Fruit fly (Drosophila melanogaster) whole organism, prepupa: Measurements from ENCODE around the gene Gyc76C.

Experiments
- Blimp-1 ChIP-seq: fragments of 200-800 bp; sonication (Bioruptor generic); optimal IDR thresholded peaks from 3 replicates; lab custom pipeline; 2017; ENCODE audit warnings: missing biosample characterization, missing genetic modification characterization, mild to moderate bottlenecking, moderate library complexity, missing genetic modification reagents
- CG10631 ChIP-seq: fragments of 200-800 bp; sonication (Bioruptor generic); optimal IDR thresholded peaks from 2 replicates; lab custom pipeline; 2016; ENCODE audit warnings: missing biosample characterization, missing genetic modification characterization
- CG11294 ChIP-seq: fragments of 200-800 bp; sonication (Bioruptor generic); IDR thresholded peaks from 2 replicates; pipeline ENCODE4 v1.3.6; 2022; ENCODE audit warnings: missing biosample characterization, missing genetic modification characterization
- CG11762 ChIP-seq: fragments of 200-800 bp; sonication (Bioruptor generic); optimal IDR thresholded peaks from 3 replicates; lab custom pipeline; 2016; ENCODE audit warnings: missing biosample characterization, missing genetic modification characterization; ENCODE audit not compliant: insufficient read depth
- CG11902 ChIP-seq: fragments of 200-800 bp; sonication (Bioruptor generic); optimal IDR thresholded peaks from 3 replicates; lab custom pipeline; 2016; ENCODE audit warnings: missing biosample characterization, missing genetic modification characterization
- CG15336 ChIP-seq: fragments of 200-800 bp; sonication (Bioruptor generic); IDR thresholded peaks from 2 replicates; pipeline ENCODE4 v1.3.6; 2022; ENCODE audit warnings: missing biosample characterization, missing genetic modification characterization
- CG1621 ChIP-seq: fragments of 200-800 bp; sonication (Bioruptor generic); optimal IDR thresholded peaks from 3 replicates; lab custom pipeline; 2018; ENCODE audit warnings: missing biosample characterization, mild to moderate bottlenecking, missing genetic modification characterization
- CG16779 ChIP-seq: fragments of 200-800 bp; sonication (Bioruptor generic); optimal IDR thresholded peaks from 3 replicates; lab custom pipeline; 2017; ENCODE audit warnings: missing biosample characterization, mild to moderate bottlenecking, missing genetic modification characterization
- CG3032 ChIP-seq: fragments of 200-800 bp; optimal IDR thresholded peaks from 2 replicates; lab custom pipeline; 2019; ENCODE audit warnings: missing biosample characterization, mild to moderate bottlenecking, missing genetic modification characterization, moderate library complexity
- CG34406 ChIP-seq: fragments of 200-800 bp; sonication (Bioruptor generic); optimal IDR thresholded peaks from 3 replicates; lab custom pipeline; 2016; ENCODE audit warnings: missing biosample characterization, missing genetic modification characterization
- CG3919 ChIP-seq: fragments of 200-800 bp; sonication (Bioruptor generic); optimal IDR thresholded peaks from 3 replicates; lab custom pipeline; 2016; ENCODE audit warnings: missing biosample characterization, missing genetic modification characterization
- CG6163 ChIP-seq: fragments of 200-800 bp; sonication (Bioruptor generic); IDR thresholded peaks from 3 replicates; pipeline ENCODE4 v1.3.6; 2022; ENCODE audit warnings: missing biosample characterization, missing genetic modification characterization
- CG6276 ChIP-seq: fragments of 200-800 bp; sonication (Bioruptor generic); optimal IDR thresholded peaks from 2 replicates; lab custom pipeline; 2017; ENCODE audit warnings: missing biosample characterization, mild to moderate bottlenecking, missing genetic modification characterization
- CG6792 ChIP-seq: fragments of 200-800 bp; sonication (Bioruptor generic); optimal IDR thresholded peaks from 3 replicates; lab custom pipeline; 2016; ENCODE audit warnings: missing biosample characterization, missing genetic modification characterization
- CG6808 ChIP-seq: fragments of 200-800 bp; sonication (Bioruptor generic); optimal IDR thresholded peaks from 3 replicates; lab custom pipeline; 2017; ENCODE audit warnings: missing biosample characterization, missing genetic modification characterization, mild to moderate bottlenecking, moderate library complexity, missing genetic modification reagents
- CG6854 ChIP-seq: fragments of 200-800 bp; sonication (Bioruptor generic); optimal IDR thresholded peaks from 2 replicates; lab custom pipeline; 2017; ENCODE audit warnings: missing biosample characterization, mild to moderate bottlenecking, missing genetic modification characterization
- CG8119 ChIP-seq: fragments of 200-800 bp; sonication (Bioruptor generic); IDR thresholded peaks from 3 replicates; pipeline ENCODE4 v1.3.6; 2022; ENCODE audit warnings: missing biosample characterization, missing genetic modification characterization
- CG8632 ChIP-seq: fragments of 200-800 bp; sonication (Bioruptor generic); optimal IDR thresholded peaks from 3 replicates; lab custom pipeline; 2016; ENCODE audit warnings: missing biosample characterization, missing genetic modification characterization
- CG9139 ChIP-seq: fragments of 200-800 bp; sonication (Bioruptor generic); optimal IDR thresholded peaks from 3 replicates; lab custom pipeline; 2017; ENCODE audit warnings: missing biosample characterization, mild to moderate bottlenecking, missing genetic modification characterization
- Eip78C ChIP-seq: fragments of 200-800 bp; sonication (Bioruptor generic); peaks from one replicate; lab custom pipeline; 2016; ENCODE audit warnings: missing biosample characterization, missing genetic modification characterization
- Ets21C ChIP-seq: fragments of 200-800 bp; sonication (Bioruptor generic); optimal IDR thresholded peaks from 3 replicates; lab custom pipeline; 2016; ENCODE audit warnings: missing biosample characterization, missing genetic modification characterization
- Lpt ChIP-seq: fragments of 200-800 bp; sonication (Bioruptor generic); optimal IDR thresholded peaks from 3 replicates; lab custom pipeline; 2016; ENCODE audit warnings: missing biosample characterization, missing genetic modification characterization
- Smox ChIP-seq: fragments of 200-800 bp; sonication (Bioruptor generic); optimal IDR thresholded peaks from 3 replicates; lab custom pipeline; 2016; ENCODE audit warnings: missing biosample characterization, missing genetic modification characterization
- Sox102F ChIP-seq: fragments of 200-800 bp; sonication (Bioruptor generic); optimal IDR thresholded peaks from 2 replicates; lab custom pipeline; 2016; ENCODE audit warnings: missing biosample characterization, mild to moderate bottlenecking, missing genetic modification characterization
- Sox15 ChIP-seq: fragments of 200-800 bp; sonication (Bioruptor generic); optimal IDR thresholded peaks from 3 replicates; lab custom pipeline; 2016; ENCODE audit warnings: missing biosample characterization, missing genetic modification characterization
- acj6 ChIP-seq: fragments of 200-800 bp; sonication (Bioruptor generic); optimal IDR thresholded peaks from 3 replicates; lab custom pipeline; 2016; ENCODE audit warnings: missing biosample characterization, missing genetic modification characterization
- dsx ChIP-seq: fragments of 200-800 bp; optimal IDR thresholded peaks from 3 replicates; lab custom pipeline; 2019; ENCODE audit warnings: missing biosample characterization, mild to moderate bottlenecking, missing genetic modification characterization, moderate library complexity; ENCODE audit not compliant: poor library complexity, severe bottlenecking
- eg ChIP-seq: fragments of 200-800 bp; sonication (Bioruptor generic); IDR thresholded peaks from 3 replicates; pipeline ENCODE4 v1.3.6; 2022; ENCODE audit warnings: missing biosample characterization, missing genetic modification characterization
- esn ChIP-seq: fragments of 200-800 bp; sonication (Bioruptor generic); optimal IDR thresholded peaks from 2 replicates; lab custom pipeline; 2016; ENCODE audit warnings: missing biosample characterization, mild to moderate bottlenecking, missing genetic modification characterization, moderate library complexity
- fkh ChIP-seq: fragments of 200-800 bp; sonication (Bioruptor generic); optimal IDR thresholded peaks from 3 replicates; lab custom pipeline; 2017; ENCODE audit warnings: missing biosample characterization, mild to moderate bottlenecking, missing genetic modification characterization, moderate library complexity
- net ChIP-seq: fragments of 200-800 bp; sonication (Bioruptor generic); optimal IDR thresholded peaks from 3 replicates; lab custom pipeline; 2016; ENCODE audit warnings: missing biosample characterization, missing genetic modification characterization
- pdm3 ChIP-seq: fragments of 200-800 bp; sonication (Bioruptor generic); optimal IDR thresholded peaks from 3 replicates; lab custom pipeline; 2016; ENCODE audit warnings: missing biosample characterization, missing genetic modification characterization
- salr ChIP-seq, 2 experiments: fragments of 200-800 bp; sonication (Bioruptor generic); optimal IDR thresholded peaks; 3 replicates each; lab custom pipeline; 2016 to 2018; ENCODE audit warnings: missing biosample characterization in 2 of 2, missing genetic modification characterization in 2 of 2, mild to moderate bottlenecking in 1 of 2
- spab ChIP-seq: fragments of 200-800 bp; sonication (Bioruptor generic); optimal IDR thresholded peaks from 2 replicates; lab custom pipeline; 2017; ENCODE audit warnings: missing biosample characterization, mild to moderate bottlenecking, missing genetic modification characterization, missing genetic modification reagents
- ss ChIP-seq, 2 experiments: fragments of 200-800 bp; sonication (Bioruptor generic); optimal IDR thresholded peaks; 2 replicates in 1 of 2; 3 replicates in 1 of 2; lab custom pipeline; 2017 to 2018; ENCODE audit warnings: mild to moderate bottlenecking in 2 of 2, missing biosample characterization in 2 of 2, missing genetic modification characterization in 2 of 2, moderate library complexity in 1 of 2
- svp ChIP-seq: fragments of 200-800 bp; sonication (Bioruptor generic); peaks from one replicate; lab custom pipeline; 2016; ENCODE audit warnings: missing biosample characterization, missing genetic modification characterization
- topi ChIP-seq: fragments of 200-800 bp; sonication (Bioruptor generic); optimal IDR thresholded peaks from 3 replicates; lab custom pipeline; 2016; ENCODE audit warnings: missing biosample characterization, missing genetic modification characterization
- vri ChIP-seq: fragments of 200-800 bp; sonication (Bioruptor generic); optimal IDR thresholded peaks from 3 replicates; lab custom pipeline; 2016; ENCODE audit warnings: missing biosample characterization, mild to moderate bottlenecking, missing genetic modification characterization

The Gyc76C gene

dm6 chr3L:19792717-19793437, 492 bp downstream of the Gyc76C start (continued):
- no peak for TF ChIP-seq CG10631
- TF ChIP-seq CG34406 (GFP tag; lab: Kevin White, UChicago): no peak
- TF ChIP-seq CG3919 (GFP tag; lab: Kevin White, UChicago): no peak
- TF ChIP-seq salr (GFP tag; optimal IDR thresholded peaks at IDR 0.05; lab: Kevin White, UChicago): peak in 1 of 2 experiments; percentile 24
- no peak for TF ChIP-seq acj6
- TF ChIP-seq Sox15 (GFP tag; lab: Kevin White, UChicago): no peak
- no peak for TF ChIP-seq topi
- TF ChIP-seq Eip78C (GFP tag; lab: Kevin White, UChicago): no peak
- TF ChIP-seq spab (GFP tag; lab: Kevin White, UChicago): peak; percentile 21
- no peak for TF ChIP-seq esn (GFP tag; lab: Kevin White, UChicago)
- TF ChIP-seq CG6854: no peak
- no peak for TF ChIP-seq CG3032
- TF ChIP-seq CG16779 (tag; lab: Kevin White, UChicago): peak; percentile 32
- no peak for TF ChIP-seq CG6792 (GFP tag; lab: Kevin White, UChicago)
- TF ChIP-seq Blimp-1 (GFP tag; lab: Kevin White, UChicago): no peak
- peak; percentile 81 for TF ChIP-seq CG8119
- TF ChIP-seq vri: no peak
- TF ChIP-seq Ets21C (GFP tag; lab: Kevin White, UChicago): no peak

- 0 out of 3 replicates have a peak, but pooled peaks have one; percentile 19 for TF ChIP-seq CG8119
- TF ChIP-seq dsx (GFP tag; lab: Kevin White, UChicago): peak; percentile 24
- TF ChIP-seq acj6: no peak
- peak in 1 of 2 experiments; percentile 10 for TF ChIP-seq ss (GFP tag; optimal IDR thresholded peaks at IDR 0.05; lab: Kevin White, UChicago)
- TF ChIP-seq salr (GFP tag; optimal IDR thresholded peaks at IDR 0.05; lab: Kevin White, UChicago): no peak
- TF ChIP-seq CG6163 (GFP tag; lab: Robert Waterston, UW): peak; percentile 49; the same call in 1 of the 3 replicates
- TF ChIP-seq Sox102F (GFP tag; lab: Kevin White, UChicago): no peak
- peak; percentile 59 for TF ChIP-seq CG15336
- peak; percentile 45 for TF ChIP-seq Lpt (GFP tag; lab: Kevin White, UChicago)
- no peak for TF ChIP-seq svp (GFP tag; lab: Kevin White, UChicago)
- peak; percentile 98 for TF ChIP-seq fkh
- no peak for TF ChIP-seq CG6808 (GFP tag; lab: Kevin White, UChicago)
- TF ChIP-seq net (GFP tag; lab: Kevin White, UChicago): no peak
- TF ChIP-seq CG10631: no peak
- no peak for TF ChIP-seq pdm3 (GFP tag; lab: Kevin White, UChicago)
- no peak for TF ChIP-seq spab (GFP tag; lab: Kevin White, UChicago)
- peak; percentile 41; the same call in 1 of the 3 replicates for TF ChIP-seq eg
- TF ChIP-seq Smox (GFP tag; lab: Kevin White, UChicago): no peak
- TF ChIP-seq CG1621 (tag; lab: Kevin White, UChicago): no peak
- TF ChIP-seq CG11902 (GFP tag; lab: Kevin White, UChicago): no peak
- TF ChIP-seq CG9139 (GFP tag; lab: Kevin White, UChicago): no peak
- TF ChIP-seq CG11762 (GFP tag; lab: Kevin White, UChicago): no peak
- no peak for TF ChIP-seq CG8632 (GFP tag; lab: Kevin White, UChicago)
- TF ChIP-seq esn (GFP tag; lab: Kevin White, UChicago): no peak
- TF ChIP-seq CG16779 (tag; lab: Kevin White, UChicago): no peak
- TF ChIP-seq CG3919 (GFP tag; lab: Kevin White, UChicago): no peak
- TF ChIP-seq CG6276 (GFP tag; lab: Kevin White, UChicago): no peak
- no peak for TF ChIP-seq CG11294 (GFP tag; lab: Robert Waterston, UW)
Observed at dm6 chr3L:19791688-19792073, 1.7 kb downstream of the Gyc76C start.
